Fruit fly (Drosophila melanogaster) whole organism, embryonic: ENCODE measurements around the gene corto.

ENCODE experiments used
- CG10565 ChIP-seq: fragments of 200-800 bp; sonication (Bioruptor generic); optimal IDR thresholded peaks from 3 replicates; lab custom pipeline; 2016; ENCODE audit warnings: missing biosample characterization, mild to moderate bottlenecking, missing genetic modification characterization
- CG11085 ChIP-seq: fragments of 200-800 bp; sonication (Bioruptor generic); IDR thresholded peaks from 2 replicates; pipeline ENCODE4 v1.3.6; 2022; ENCODE audit warnings: missing biosample characterization, missing genetic modification characterization
- CG11695 ChIP-seq: fragments of 200-800 bp; sonication (Bioruptor generic); IDR thresholded peaks from 3 replicates; pipeline ENCODE4 v1.3.6; 2022; ENCODE audit warnings: missing biosample characterization, missing genetic modification characterization
- CG12104 ChIP-seq: fragments of 200-800 bp; sonication (Bioruptor generic); optimal IDR thresholded peaks from 3 replicates; lab custom pipeline; 2016; ENCODE audit warnings: missing biosample characterization, missing genetic modification characterization
- CG12391 ChIP-seq: fragments of 200-800 bp; sonication (Bioruptor generic); optimal IDR thresholded peaks from 3 replicates; lab custom pipeline; 2018; ENCODE audit warnings: missing biosample characterization, mild to moderate bottlenecking, missing genetic modification characterization, moderate library complexity
- CG12744 ChIP-seq: fragments of 200-800 bp; sonication (Bioruptor generic); optimal IDR thresholded peaks from 2 replicates; lab custom pipeline; 2016; ENCODE audit warnings: missing biosample characterization, missing genetic modification characterization
- CG1647 ChIP-seq: fragments of 200-800 bp; sonication (Bioruptor generic); optimal IDR thresholded peaks from 3 replicates; lab custom pipeline; 2016; ENCODE audit warnings: missing biosample characterization, missing genetic modification characterization
- CG17829 ChIP-seq: fragments of 200-800 bp; optimal IDR thresholded peaks from 2 replicates; lab custom pipeline; 2019; ENCODE audit warnings: missing biosample characterization, mild to moderate bottlenecking, missing genetic modification characterization, moderate library complexity
- CG17912 ChIP-seq: fragments of 200-800 bp; sonication (Bioruptor generic); optimal IDR thresholded peaks from 2 replicates; lab custom pipeline; 2018; ENCODE audit warnings: missing biosample characterization, mild to moderate bottlenecking, missing genetic modification characterization
- CG30403 ChIP-seq: fragments of 200-800 bp; sonication (Bioruptor generic); optimal IDR thresholded peaks from 3 replicates; lab custom pipeline; 2016; ENCODE audit warnings: missing biosample characterization, missing genetic modification characterization
- CG4328 ChIP-seq: fragments of 200-800 bp; sonication (Bioruptor generic); optimal IDR thresholded peaks from 3 replicates; lab custom pipeline; 2017; ENCODE audit warnings: missing biosample characterization, missing genetic modification reagents, missing genetic modification characterization
- CG43689 ChIP-seq: fragments of 200-800 bp; sonication (Bioruptor generic); IDR thresholded peaks from 2 replicates; pipeline ENCODE4 v1.3.6; 2022; ENCODE audit warnings: missing biosample characterization, missing genetic modification characterization
- CG6683 ChIP-seq: fragments of 200-800 bp; sonication (Bioruptor generic); optimal IDR thresholded peaks from 2 replicates; lab custom pipeline; 2017; ENCODE audit warnings: missing biosample characterization, mild to moderate bottlenecking, missing genetic modification characterization, missing genetic modification reagents
- CG6689 ChIP-seq: fragments of 200-800 bp; sonication (Bioruptor generic); IDR thresholded peaks from 2 replicates; pipeline ENCODE4 v1.3.6; 2022; ENCODE audit warnings: missing biosample characterization, missing genetic modification characterization
- CG7745 ChIP-seq: fragments of 200-800 bp; sonication (Bioruptor generic); optimal IDR thresholded peaks from 2 replicates; lab custom pipeline; 2018; ENCODE audit warnings: missing biosample characterization, mild to moderate bottlenecking, missing genetic modification characterization, moderate library complexity
- CG8089 ChIP-seq: fragments of 200-800 bp; sonication (Bioruptor generic); optimal IDR thresholded peaks from 3 replicates; lab custom pipeline; 2016; ENCODE audit warnings: missing biosample characterization, missing genetic modification characterization
- CG8478 ChIP-seq: fragments of >200 bp; optimal IDR thresholded peaks from 2 replicates; lab custom pipeline; 2018
- CG8944 ChIP-seq: fragments of 200-800 bp; sonication (Bioruptor generic); optimal IDR thresholded peaks from 3 replicates; lab custom pipeline; 2016; ENCODE audit warnings: missing biosample characterization, missing genetic modification characterization
- CG9609 ChIP-seq: fragments of 200-800 bp; sonication (Bioruptor generic); optimal IDR thresholded peaks from 3 replicates; lab custom pipeline; 2016; ENCODE audit warnings: missing biosample characterization, missing genetic modification characterization
- Camta ChIP-seq: fragments of 200-800 bp; sonication (Bioruptor generic); optimal IDR thresholded peaks from 2 replicates; lab custom pipeline; 2016; ENCODE audit warnings: missing biosample characterization, missing genetic modification characterization
- D19B ChIP-seq: fragments of 200-800 bp; sonication (Bioruptor generic); optimal IDR thresholded peaks from 2 replicates; lab custom pipeline; 2017; ENCODE audit warnings: missing biosample characterization, mild to moderate bottlenecking, missing genetic modification characterization
- E2f2 ChIP-seq: fragments of 200-800 bp; sonication (Bioruptor generic); IDR thresholded peaks from 2 replicates; pipeline ENCODE4 v1.3.6; 2022; ENCODE audit warnings: missing biosample characterization, missing genetic modification characterization
- Fer3 ChIP-seq: fragments of 200-800 bp; sonication (Bioruptor generic); optimal IDR thresholded peaks from 2 replicates; lab custom pipeline; 2018; ENCODE audit warnings: missing biosample characterization, mild to moderate bottlenecking, missing genetic modification characterization, moderate library complexity
- Gsc ChIP-seq: fragments of 200-800 bp; sonication (Bioruptor generic); IDR thresholded peaks from 2 replicates; pipeline ENCODE4 v1.3.6; 2022; ENCODE audit warnings: missing biosample characterization, missing genetic modification characterization
- H2.0 ChIP-seq: fragments of 200-800 bp; sonication (Bioruptor generic); IDR thresholded peaks from 2 replicates; pipeline ENCODE4 v1.3.6; 2022; ENCODE audit warnings: missing biosample characterization, missing genetic modification characterization
- HmgD ChIP-seq: fragments of 200-800 bp; sonication (Bioruptor generic); optimal IDR thresholded peaks from 3 replicates; lab custom pipeline; 2016; ENCODE audit warnings: missing biosample characterization, missing genetic modification characterization
- Hr78 ChIP-seq, 2 experiments: fragments of 200-800 bp in 1 of 2; fragments of >200 bp in 1 of 2; sonication (Bioruptor generic) in 1 of 2; optimal IDR thresholded peaks; 2 replicates each; lab custom pipeline; 2017 to 2019; ENCODE audit warnings: missing biosample characterization in 2 of 2, missing genetic modification characterization in 2 of 2, mild to moderate bottlenecking in 1 of 2, moderate library complexity in 1 of 2
- MESR4 ChIP-seq: fragments of 200-800 bp; sonication (Bioruptor generic); optimal IDR thresholded peaks from 2 replicates; lab custom pipeline; 2018; ENCODE audit warnings: missing biosample characterization, mild to moderate bottlenecking, missing genetic modification characterization, moderate library complexity
- NFAT ChIP-seq: fragments of 200-800 bp; sonication (Bioruptor generic); IDR thresholded peaks from 2 replicates; pipeline ENCODE4 v1.3.6; 2022; ENCODE audit warnings: missing biosample characterization, missing genetic modification characterization
- Oaz ChIP-seq: fragments of 200-800 bp; sonication (Bioruptor generic); IDR thresholded peaks from 2 replicates; pipeline ENCODE4 v1.3.6; 2022; ENCODE audit warnings: missing biosample characterization, missing genetic modification characterization
- Oli ChIP-seq: fragments of 200-800 bp; sonication (Bioruptor generic); optimal IDR thresholded peaks from 2 replicates; lab custom pipeline; 2018; ENCODE audit warnings: missing biosample characterization, mild to moderate bottlenecking, missing genetic modification characterization, moderate library complexity
- Poxn ChIP-seq: fragments of 200-800 bp; sonication (Bioruptor generic); IDR thresholded peaks from 2 replicates; pipeline ENCODE4 v1.3.6; 2022; ENCODE audit warnings: missing biosample characterization, missing genetic modification characterization
- Rx ChIP-seq: fragments of 200-800 bp; sonication (Bioruptor generic); IDR thresholded peaks from 2 replicates; pipeline ENCODE4 v1.3.6; 2022; ENCODE audit warnings: missing biosample characterization, missing genetic modification characterization
- cwo ChIP-seq: fragments of 200-800 bp; sonication (Bioruptor generic); optimal IDR thresholded peaks from 3 replicates; lab custom pipeline; 2017; ENCODE audit warnings: missing biosample characterization, missing genetic modification characterization, mild to moderate bottlenecking, moderate library complexity, missing genetic modification reagents
- dati ChIP-seq: fragments of 200-800 bp; sonication (Bioruptor generic); IDR thresholded peaks from 2 replicates; pipeline ENCODE4 v1.3.6; 2022; ENCODE audit warnings: missing biosample characterization, missing genetic modification characterization
- disco-r ChIP-seq: fragments of 200-800 bp; sonication (Bioruptor generic); optimal IDR thresholded peaks from 2 replicates; lab custom pipeline; 2016; ENCODE audit warnings: missing biosample characterization, missing genetic modification characterization
- dpn ChIP-seq, 2 experiments: fragments of 200-800 bp; sonication (Bioruptor generic); optimal IDR thresholded peaks; 3 replicates each; lab custom pipeline; 2016; ENCODE audit warnings: missing biosample characterization in 2 of 2, missing genetic modification characterization in 2 of 2
- fd102C ChIP-seq: fragments of 200-800 bp; sonication (Bioruptor generic); optimal IDR thresholded peaks from 2 replicates; lab custom pipeline; 2018; ENCODE audit warnings: missing biosample characterization, mild to moderate bottlenecking, missing genetic modification characterization, moderate library complexity
- fd96Cb ChIP-seq: fragments of 200-800 bp; sonication (Bioruptor generic); optimal IDR thresholded peaks from 2 replicates; lab custom pipeline; 2018; ENCODE audit warnings: missing biosample characterization, mild to moderate bottlenecking, missing genetic modification characterization, moderate library complexity
- gcm2 ChIP-seq: fragments of 200-800 bp; sonication (Bioruptor generic); optimal IDR thresholded peaks from 2 replicates; lab custom pipeline; 2016; ENCODE audit warnings: missing biosample characterization, missing genetic modification characterization
- gfzf ChIP-seq: fragments of 200-800 bp; sonication (Bioruptor generic); optimal IDR thresholded peaks from 2 replicates; lab custom pipeline; 2016; ENCODE audit warnings: missing biosample characterization, mild to moderate bottlenecking, missing genetic modification characterization, moderate library complexity
- grn ChIP-seq: fragments of 200-800 bp; sonication (Bioruptor generic); optimal IDR thresholded peaks from 3 replicates; lab custom pipeline; 2017; ENCODE audit warnings: missing biosample characterization, missing genetic modification characterization
- h ChIP-seq: fragments of >200 bp; optimal IDR thresholded peaks from 2 replicates; lab custom pipeline; 2017
- kah ChIP-seq: fragments of 200-800 bp; sonication (Bioruptor generic); optimal IDR thresholded peaks from 2 replicates; lab custom pipeline; 2018; ENCODE audit warnings: missing biosample characterization, mild to moderate bottlenecking, missing genetic modification characterization
- klu ChIP-seq: fragments of 200-800 bp; sonication (Bioruptor generic); IDR thresholded peaks from 2 replicates; pipeline ENCODE4 v1.3.6; 2022; ENCODE audit warnings: missing biosample characterization, missing genetic modification characterization
- kni ChIP-seq: fragments of 200-800 bp; sonication (Bioruptor generic); optimal IDR thresholded peaks from 3 replicates; lab custom pipeline; 2017; ENCODE audit warnings: mild to moderate bottlenecking, missing biosample characterization, missing genetic modification reagents, missing genetic modification characterization
- lilli ChIP-seq: fragments of 200-800 bp; sonication (Bioruptor generic); optimal IDR thresholded peaks from 3 replicates; lab custom pipeline; 2016; ENCODE audit warnings: missing biosample characterization, missing genetic modification characterization
- nerfin-1 ChIP-seq: fragments of 200-800 bp; sonication (Bioruptor generic); optimal IDR thresholded peaks from 3 replicates; lab custom pipeline; 2019; ENCODE audit warnings: missing biosample characterization, mild to moderate bottlenecking, missing genetic modification characterization, moderate library complexity
- pho ChIP-seq: fragments of 200-800 bp; sonication (Bioruptor generic); optimal IDR thresholded peaks from 2 replicates; lab custom pipeline; 2016; ENCODE audit warnings: missing biosample characterization, missing genetic modification characterization
- pros ChIP-seq: fragments of 200-800 bp; sonication (Bioruptor generic); optimal IDR thresholded peaks from 3 replicates; lab custom pipeline; 2019; ENCODE audit warnings: missing biosample characterization, mild to moderate bottlenecking, missing genetic modification characterization, moderate library complexity
- sob ChIP-seq: fragments of 200-800 bp; sonication (Bioruptor generic); IDR thresholded peaks from 2 replicates; pipeline ENCODE4 v1.3.6; 2022; ENCODE audit warnings: missing biosample characterization, missing genetic modification characterization
- wdn ChIP-seq: fragments of 200-800 bp; sonication (Bioruptor generic); IDR thresholded peaks from 2 replicates; pipeline ENCODE4 v1.3.6; 2022; ENCODE audit warnings: missing biosample characterization, missing genetic modification characterization
- zfh1 ChIP-seq: fragments of 200-800 bp; sonication (Bioruptor generic); IDR thresholded peaks from 3 replicates; pipeline ENCODE4 v1.3.6; 2022; ENCODE audit warnings: missing biosample characterization, missing genetic modification characterization

Gene corto

dm6 chr3R:5087833-5088262 lies 976 bp upstream of the corto start (continued):
- TF ChIP-seq D19B (GFP tag; lab: Kevin White, UChicago) = no peak
- no peak for TF ChIP-seq MESR4
- TF ChIP-seq grn = peak; percentile 75
- no peak for TF ChIP-seq Poxn (GFP tag; lab: Robert Waterston, UW)
- no peak for TF ChIP-seq CG17829
- TF ChIP-seq CG17912 (GFP tag; lab: Kevin White, UChicago) = peak; percentile 66
- TF ChIP-seq CG12391 (tag; lab: Kevin White, UChicago) = peak; percentile 1
- TF ChIP-seq sob (GFP tag; lab: Robert Waterston, UW) = no peak
- no peak for TF ChIP-seq E2f2 (GFP tag; lab: Robert Waterston, UW)
- no peak for TF ChIP-seq HmgD (GFP tag; lab: Kevin White, UChicago)
- TF ChIP-seq pho (GFP tag; lab: Kevin White, UChicago) = no peak
- TF ChIP-seq CG7745 (tag; lab: Kevin White, UChicago) = peak; percentile 61
- peak; percentile 72 for TF ChIP-seq kah (GFP tag; lab: Kevin White, UChicago)
- no peak for TF ChIP-seq lilli (GFP tag; lab: Kevin White, UChicago)
- no peak for TF ChIP-seq CG11085 (GFP tag; lab: Robert Waterston, UW)
- TF ChIP-seq dati (GFP tag; lab: Robert Waterston, UW) = no peak
- TF ChIP-seq CG1647 (GFP tag; lab: Kevin White, UChicago) = no peak
- TF ChIP-seq CG12744 (GFP tag; lab: Kevin White, UChicago) = no peak
- TF ChIP-seq h (lab: Kevin White, UChicago) = no peak
- TF ChIP-seq CG6683 (GFP tag; lab: Kevin White, UChicago) = no peak
- no peak for TF ChIP-seq wdn (GFP tag; lab: Robert Waterston, UW)
- no peak for TF ChIP-seq CG30403
- no peak for TF ChIP-seq CG4328
- TF ChIP-seq disco-r (GFP tag; lab: Kevin White, UChicago) = peak; percentile 23
- no peak for TF ChIP-seq Oaz (GFP tag; lab: Robert Waterston, UW)
- TF ChIP-seq H2.0 (GFP tag; lab: Robert Waterston, UW) = no peak
- no peak for TF ChIP-seq cwo (GFP tag; lab: Kevin White, UChicago)
- TF ChIP-seq dpn (GFP tag; optimal IDR thresholded peaks at IDR 0.05; lab: Kevin White, UChicago) = no peak
- no peak for TF ChIP-seq NFAT (GFP tag; lab: Robert Waterston, UW)
- no peak for TF ChIP-seq Oli (tag; lab: Kevin White, UChicago)
- TF ChIP-seq kni (GFP tag; lab: Kevin White, UChicago) = peak; percentile 76
- no peak for TF ChIP-seq CG10565
- no peak for TF ChIP-seq fd102C
- no peak for TF ChIP-seq Camta (GFP tag; lab: Kevin White, UChicago)
- TF ChIP-seq CG12104 (GFP tag; lab: Kevin White, UChicago) = no peak
- TF ChIP-seq Gsc (GFP tag; lab: Robert Waterston, UW) = no peak
- TF ChIP-seq nerfin-1 (tag; lab: Kevin White, UChicago) = peak; percentile 65
- TF ChIP-seq CG11695 (GFP tag; lab: Robert Waterston, UW) = no peak
- TF ChIP-seq CG8478 (lab: Kevin White, UChicago) = no peak
- no peak for TF ChIP-seq gcm2 (GFP tag; lab: Kevin White, UChicago)
- TF ChIP-seq gfzf (GFP tag; lab: Kevin White, UChicago) = no peak
- TF ChIP-seq CG6689 (GFP tag; lab: Robert Waterston, UW) = no peak
- peak in 1 of 2 experiments; percentile 4 for TF ChIP-seq Hr78 (GFP tag; optimal IDR thresholded peaks at IDR 0.05; lab: Kevin White, UChicago)
- no peak for TF ChIP-seq fd96Cb (tag; lab: Kevin White, UChicago)
- TF ChIP-seq CG8944 (GFP tag; lab: Kevin White, UChicago) = no peak
- TF ChIP-seq zfh1 (GFP tag; lab: Robert Waterston, UW) = no peak
- peak; percentile 44 for TF ChIP-seq Fer3
- TF ChIP-seq Rx = no peak
- peak; percentile 59 for TF ChIP-seq CG8089 (GFP tag; lab: Kevin White, UChicago)
- no peak for TF ChIP-seq CG43689
- peak; percentile 66 for TF ChIP-seq pros
- TF ChIP-seq klu (GFP tag; lab: Robert Waterston, UW) = no peak
- no peak for TF ChIP-seq CG9609 (GFP tag; lab: Kevin White, UChicago)
